Worm (Caenorhabditis elegans) whole organism, midembryonic: ENCODE measurements around the gene F09C6.12.

ENCODE experiments used
- T22C8.4 ChIP-seq: fragments of 200-800 bp; sonication (Bioruptor generic); IDR thresholded peaks from 2 replicates; pipeline ENCODE4 v1.3.6; 2022; ENCODE audit warnings: missing genetic modification characterization, missing compliant biosample characterization
- cog-1 ChIP-seq: sonication (generic microtip); optimal IDR thresholded peaks from 2 replicates; lab custom pipeline; 2016; ENCODE audit warnings: missing genetic modification characterization, missing compliant biosample characterization

DNA sequence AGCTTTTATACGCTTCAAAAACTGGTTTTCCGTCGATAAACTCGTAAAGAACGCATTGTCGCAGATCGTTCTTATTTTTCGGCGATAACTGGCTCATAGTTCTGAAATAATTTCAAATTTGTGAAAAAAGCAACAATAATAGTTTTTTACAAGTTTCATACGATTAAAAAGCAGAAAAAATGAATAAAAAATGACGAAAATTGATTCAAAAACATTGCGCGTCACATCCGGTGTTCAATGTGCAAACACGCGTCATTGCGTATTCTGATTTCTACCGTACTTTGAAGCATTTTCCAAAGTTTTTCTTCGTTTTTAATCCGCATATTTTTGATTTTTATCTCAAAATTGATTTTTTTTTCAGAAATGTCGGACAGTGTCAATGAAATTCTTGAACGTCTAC lies 35.7 kb downstream of the F09C6.12 start, which contains the start of the genes fbxa-206 and Y102A5C.2:
- TF ChIP-seq T22C8.4 (no peak), cog-1 (tag; lab: Kevin White, UChicago) (no peak)
